Worm (Caenorhabditis elegans): ENCODE measurements around the gene abu-2.

abu-2 gene

DNA sequence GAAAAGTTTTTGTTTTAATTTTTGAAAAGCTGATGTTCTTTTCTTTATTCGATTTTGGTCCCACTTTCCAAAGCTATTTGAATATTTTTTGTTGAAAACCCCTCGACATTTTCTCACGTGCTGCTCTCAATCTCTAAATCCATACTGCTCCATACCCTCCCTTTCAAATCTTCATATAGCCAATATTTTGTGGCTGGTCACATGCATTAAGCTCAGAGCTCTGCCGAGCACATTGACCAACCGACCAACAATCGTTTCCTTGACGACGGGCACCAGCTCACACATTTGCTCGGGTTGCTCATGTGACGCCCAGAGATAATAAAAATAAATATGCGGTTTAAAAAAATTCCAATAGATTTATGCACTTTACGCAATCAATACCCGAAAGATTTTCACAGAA lies 28.5 kb upstream of the abu-2 start (continued):
- no peak for TF ChIP-seq tag-97 (GFP tag; IDR thresholded peaks at IDR 0.05)
- no peak for TF ChIP-seq hif-1 (tag; optimal IDR thresholded peaks at IDR 0.05)
- TF ChIP-seq ZK546.5 (tag; optimal IDR thresholded peaks at IDR 0.05), result no peak
- no peak for TF ChIP-seq madf-5 (GFP tag; IDR thresholded peaks at IDR 0.05)
- TF ChIP-seq lin-39 (tag; optimal IDR thresholded peaks at IDR 0.05), result no peak
- TF ChIP-seq attf-4 (tag; optimal IDR thresholded peaks at IDR 0.05), result no peak
- TF ChIP-seq aha-1 (tag), result no peak
- no peak for TF ChIP-seq pha-4 (GFP tag; IDR thresholded peaks at IDR 0.05)
- TF ChIP-seq pha-4 (tag; optimal IDR thresholded peaks at IDR 0.05), result no peak
- no peak for TF ChIP-seq ama-1 (optimal IDR thresholded peaks at IDR 0.05)
- peak; percentile 52 for TF ChIP-seq hlh-30 (tag; optimal IDR thresholded peaks at IDR 0.05; ENCODE audit: insufficient read depth)
- no peak for TF ChIP-seq R02D3.7 (tag; optimal IDR thresholded peaks at IDR 0.05)
- no peak for TF ChIP-seq daf-12 (tag; optimal IDR thresholded peaks at IDR 0.05)
- no peak for TF ChIP-seq unc-39 (tag; optimal IDR thresholded peaks at IDR 0.05)
- TF ChIP-seq lin-29 (GFP tag; IDR thresholded peaks at IDR 0.05), result no peak
- 0 out of 2 replicates have a peak, but pooled peaks have one; percentile 22 for TF ChIP-seq Y105C5A.15 (GFP tag; IDR thresholded peaks at IDR 0.05)
- no peak for TF ChIP-seq ceh-82 (tag; optimal IDR thresholded peaks at IDR 0.05)
- TF ChIP-seq mes-2 (tag; optimal IDR thresholded peaks at IDR 0.05; ENCODE audit: poor library complexity, severe bottlenecking), result peak; percentile 32
- no peak for TF ChIP-seq php-3 (GFP tag; IDR thresholded peaks at IDR 0.05)
- TF ChIP-seq zip-2 (tag; optimal IDR thresholded peaks at IDR 0.05), result no peak
- TF ChIP-seq D1046.2 (GFP tag; IDR thresholded peaks at IDR 0.05), result no peak
- TF ChIP-seq fos-1 (tag; optimal IDR thresholded peaks at IDR 0.05), result no peak
- TF ChIP-seq dmd-9 (GFP tag; IDR thresholded peaks at IDR 0.05), result no peak
- TF ChIP-seq sdz-12 (GFP tag; optimal IDR thresholded peaks at IDR 0.05), result no peak
- no peak for TF ChIP-seq nhr-102 (tag; optimal IDR thresholded peaks at IDR 0.05)
- TF ChIP-seq hlh-11 (tag; optimal IDR thresholded peaks at IDR 0.05), result no peak
- no peak for TF ChIP-seq arid-1 (GFP tag; conservative IDR thresholded peaks at IDR 0.05)
- peak; percentile 69 for TF ChIP-seq F37D6.2 (tag; optimal IDR thresholded peaks at IDR 0.05)
- TF ChIP-seq madf-9 (GFP tag; conservative IDR thresholded peaks at IDR 0.05), result no peak
- 0 out of 2 replicates have a peak, but pooled peaks have one; percentile 33 for TF ChIP-seq vab-7 (GFP tag; IDR thresholded peaks at IDR 0.05)

DNA sequence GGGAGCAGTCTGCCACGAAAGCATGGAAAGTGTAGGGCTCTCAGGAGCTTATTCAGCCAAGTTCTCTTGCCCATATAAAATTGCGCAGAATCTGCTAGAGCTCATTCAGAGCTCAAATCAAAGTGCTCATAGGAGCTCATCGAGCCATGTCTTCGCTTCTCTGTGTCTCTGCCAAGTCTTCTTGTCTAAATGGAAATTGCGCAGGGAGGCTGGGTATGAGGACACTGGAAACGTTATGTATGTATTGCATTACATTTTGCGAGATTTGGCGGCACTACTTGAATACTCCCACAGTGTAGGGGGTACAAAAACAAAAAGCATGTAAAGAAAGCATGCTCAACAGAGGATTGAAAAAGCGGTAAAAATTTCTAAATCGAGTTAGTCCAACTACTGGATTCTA lies 26.6 kb upstream of the abu-2 start:
- TF ChIP-seq D1046.2 (GFP tag; IDR thresholded peaks at IDR 0.05) (no peak), nhr-111 (GFP tag; optimal IDR thresholded peaks at IDR 0.05) (no peak), nhr-76 (tag; optimal IDR thresholded peaks at IDR 0.05) (no peak), ceh-20 (GFP tag; IDR thresholded peaks at IDR 0.05) (no peak), ctbp-1 (GFP tag; IDR thresholded peaks at IDR 0.05) (no peak), dve-1 (tag; optimal IDR thresholded peaks at IDR 0.05; ENCODE audit: insufficient read depth) (no peak), nhr-77 (tag; optimal IDR thresholded peaks at IDR 0.05) (no peak), sdz-12 (GFP tag; optimal IDR thresholded peaks at IDR 0.05) (no peak), daf-12 (tag; optimal IDR thresholded peaks at IDR 0.05) (no peak), lin-1 (GFP tag; IDR thresholded peaks at IDR 0.05) (no peak), saeg-2 (GFP tag; IDR thresholded peaks at IDR 0.05) (no peak), mxl-2 (GFP tag; conservative IDR thresholded peaks at IDR 0.05) (no peak), F37D6.2 (tag; optimal IDR thresholded peaks at IDR 0.05) (peak; percentile 32), ceh-44 (GFP tag; IDR thresholded peaks at IDR 0.05) (no peak), lin-29 (GFP tag; IDR thresholded peaks at IDR 0.05) (no peak), T26A8.4 (GFP tag; IDR thresholded peaks at IDR 0.05) (no peak), lin-39 (tag; optimal IDR thresholded peaks at IDR 0.05) (no peak), vab-7 (GFP tag; IDR thresholded peaks at IDR 0.05) (no peak), lim-7 (GFP tag; IDR thresholded peaks at IDR 0.05) (no peak), F49E8.2 (tag; optimal IDR thresholded peaks at IDR 0.05; ENCODE audit: borderline replicate concordance) (no peak), Y5F2A.4 (GFP tag; optimal IDR thresholded peaks at IDR 0.05) (no peak), aha-1 (tag) (no peak), nhr-6 (tag; optimal IDR thresholded peaks at IDR 0.05) (no peak), zip-11 (GFP tag; IDR thresholded peaks at IDR 0.05) (no peak), mxl-3 (GFP tag; optimal IDR thresholded peaks at IDR 0.05) (no peak), unc-62 (GFP tag; optimal IDR thresholded peaks at IDR 0.05 in 1 of 2) (peak in 1 of 2 experiments; percentile 56), unc-62 (tag; optimal IDR thresholded peaks at IDR 0.05) (no peak), lsy-2 (tag; optimal IDR thresholded peaks at IDR 0.05) (peak in 1 of 2 experiments; percentile 14), nhr-25 (tag; optimal IDR thresholded peaks at IDR 0.05; ENCODE audit: borderline replicate concordance, insufficient read depth) (no peak), nhr-237 (tag; optimal IDR thresholded peaks at IDR 0.05) (no peak)
